Worm (Caenorhabditis elegans) whole organism, L1 larva: ENCODE data around the gene srlf-3.

ENCODE experiments used
- ceh-63 ChIP-seq: fragments of 200-800 bp; sonication (Bioruptor generic); optimal IDR thresholded peaks from 2 replicates; lab custom pipeline; 2018; ENCODE audit warnings: mild to moderate bottlenecking, missing genetic modification characterization, missing compliant biosample characterization
- ces-1 ChIP-seq: fragments of 150-350 bp; optimal IDR thresholded peaks from 2 replicates; lab custom pipeline; 2014; ENCODE audit warnings: missing biosample characterization, missing genetic modification reagents, missing genetic modification characterization
- fkh-10 ChIP-seq: sonication (generic microtip); optimal IDR thresholded peaks from 2 replicates; lab custom pipeline; 2017; ENCODE audit warnings: missing biosample characterization, missing genetic modification reagents, missing genetic modification characterization
- lin-13 ChIP-seq: fragments of 150-350 bp; optimal IDR thresholded peaks from 2 replicates; lab custom pipeline; 2014; ENCODE audit warnings: missing biosample characterization, missing genetic modification reagents, missing genetic modification characterization
- nhr-19 ChIP-seq: fragments of 200-800 bp; sonication (Bioruptor generic); conservative IDR thresholded peaks from 2 replicates; pipeline ENCODE4 v1.3.6; 2022; ENCODE audit warnings: missing genetic modification characterization, missing compliant biosample characterization
- nhr-28 ChIP-seq: fragments of 150-350 bp; optimal IDR thresholded peaks from 2 replicates; lab custom pipeline; 2014; ENCODE audit warnings: missing biosample characterization, missing genetic modification characterization
- nhr-76 ChIP-seq: sonication (generic microtip); optimal IDR thresholded peaks from 2 replicates; lab custom pipeline; 2017; ENCODE audit warnings: missing biosample characterization, missing genetic modification characterization
- pax-3 ChIP-seq: fragments of 200-800 bp; sonication (Bioruptor generic); optimal IDR thresholded peaks from 2 replicates; lab custom pipeline; 2018; ENCODE audit warnings: mild to moderate bottlenecking, missing genetic modification characterization, moderate library complexity, missing compliant biosample characterization
- pqm-1 ChIP-seq: sonication (generic microtip); optimal IDR thresholded peaks from 3 replicates; lab custom pipeline; 2017; ENCODE audit warnings: missing biosample characterization, missing genetic modification characterization
- tbx-2 ChIP-seq: sonication (generic microtip); optimal IDR thresholded peaks from 2 replicates; lab custom pipeline; 2016; ENCODE audit warnings: missing genetic modification characterization, missing compliant biosample characterization
- unc-86 ChIP-seq: sonication (generic microtip); optimal IDR thresholded peaks from 2 replicates; lab custom pipeline; 2016; ENCODE audit warnings: missing genetic modification characterization, missing compliant biosample characterization
- vab-15 ChIP-seq: sonication (generic microtip); optimal IDR thresholded peaks from 2 replicates; lab custom pipeline; 2017; ENCODE audit warnings: missing genotype, mild to moderate bottlenecking, missing genetic modification characterization, missing compliant biosample characterization
- zag-1 ChIP-seq: fragments of 150-350 bp; optimal IDR thresholded peaks from 2 replicates; lab custom pipeline; 2014; ENCODE audit warnings: missing biosample characterization, missing genetic modification characterization

ce11 chrIV:8496263-8496662, 9.0 kb downstream of the srlf-3 start, which contains the start of gene C28C12.12:
- TF ChIP-seq nhr-28 (tag; lab: Kevin White, UChicago) = no peak
- no peak for TF ChIP-seq ceh-63 (GFP tag; lab: Kevin White, UChicago)
- no peak for TF ChIP-seq lin-13 (GFP tag; lab: Kevin White, UChicago)
- TF ChIP-seq pax-3 (tag; lab: Kevin White, UChicago) = no peak
- no peak for TF ChIP-seq pqm-1 (tag; lab: Kevin White, UChicago)
- no peak for TF ChIP-seq nhr-19 (GFP tag; lab: Robert Waterston, UW)
- no peak for TF ChIP-seq zag-1
- TF ChIP-seq fkh-10 = no peak
- TF ChIP-seq ces-1 = no peak
- no peak for TF ChIP-seq vab-15 (tag; lab: Kevin White, UChicago)
- no peak for TF ChIP-seq nhr-76 (tag; lab: Kevin White, UChicago)
- TF ChIP-seq unc-86 (tag; lab: Kevin White, UChicago) = no peak
- TF ChIP-seq tbx-2 = no peak
